Worm (Caenorhabditis elegans): Measurements from ENCODE around the gene T10B10.8.

DNA sequence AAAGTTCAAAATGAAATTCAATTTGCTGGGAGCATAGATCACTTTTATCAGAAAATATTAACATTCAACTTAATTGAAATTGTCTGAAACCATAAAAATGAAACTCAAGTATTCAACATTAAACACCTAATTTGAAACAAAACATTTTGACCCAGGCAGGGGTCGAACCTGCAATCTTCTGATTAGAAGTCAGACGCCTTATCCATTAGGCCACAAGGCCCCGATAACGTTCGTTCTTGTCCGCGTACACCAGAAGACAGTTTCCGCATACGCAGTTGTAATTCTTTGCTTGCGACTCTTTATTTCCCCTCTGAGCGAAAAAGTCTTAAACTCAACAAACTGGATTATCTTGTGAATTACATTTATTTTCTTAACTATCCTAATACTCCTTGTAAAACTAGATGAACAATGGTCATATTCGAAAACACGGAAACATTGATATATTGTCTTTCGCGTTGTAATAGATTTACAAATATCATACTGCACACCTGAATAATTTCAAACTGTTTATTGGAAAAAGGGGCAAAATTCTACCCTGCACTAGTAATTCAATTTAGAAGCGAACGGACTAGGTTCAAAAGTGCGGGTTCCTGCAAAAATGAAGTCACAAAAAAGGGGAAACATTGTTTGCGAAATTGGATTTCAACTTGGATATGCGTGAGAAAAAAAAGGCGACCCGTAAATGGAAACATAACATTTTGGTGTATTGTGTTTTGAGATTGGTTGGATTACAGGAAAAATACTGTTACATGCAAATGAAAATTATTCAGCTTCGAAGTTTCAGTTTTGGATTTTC lies 19.4 kb downstream of the T10B10.8 start:
- TF ChIP-seq T26A5.8 (tag; optimal IDR thresholded peaks at IDR 0.05) (no peak), mxl-1 (tag; optimal IDR thresholded peaks at IDR 0.05) (no peak), B0035.1 (tag; optimal IDR thresholded peaks at IDR 0.05) (no peak)
